Worm (Caenorhabditis elegans): Measurements from ENCODE around the gene F31B9.3.

F31B9.3 gene

DNA sequence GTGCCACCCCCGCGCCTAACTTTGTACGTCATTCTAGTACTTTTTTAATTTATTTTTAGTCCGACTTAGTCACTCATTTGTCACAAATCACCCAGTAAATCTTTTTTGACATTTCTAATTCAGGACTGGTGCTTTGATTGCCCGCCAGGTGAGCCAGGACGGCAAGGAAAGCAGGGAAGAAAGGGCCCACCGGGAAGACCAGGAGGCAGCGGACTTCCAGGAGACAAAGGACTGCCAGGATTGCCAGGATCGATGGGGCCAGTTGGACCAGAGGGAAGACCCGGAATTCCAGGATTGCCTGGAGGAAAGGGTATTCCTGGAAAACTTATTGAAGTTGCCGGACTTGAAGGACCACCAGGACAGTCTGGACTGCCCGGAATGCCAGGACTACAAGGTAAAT is 29.5 kb downstream of the F31B9.3 start:
- TF ChIP-seq nhr-71 (tag; optimal IDR thresholded peaks at IDR 0.05) (no peak), efl-1 (optimal IDR thresholded peaks at IDR 0.05) (no peak), efl-1 (GFP tag; optimal IDR thresholded peaks at IDR 0.05 in 1 of 2) (peak in 1 of 2 experiments; percentile 82)

DNA sequence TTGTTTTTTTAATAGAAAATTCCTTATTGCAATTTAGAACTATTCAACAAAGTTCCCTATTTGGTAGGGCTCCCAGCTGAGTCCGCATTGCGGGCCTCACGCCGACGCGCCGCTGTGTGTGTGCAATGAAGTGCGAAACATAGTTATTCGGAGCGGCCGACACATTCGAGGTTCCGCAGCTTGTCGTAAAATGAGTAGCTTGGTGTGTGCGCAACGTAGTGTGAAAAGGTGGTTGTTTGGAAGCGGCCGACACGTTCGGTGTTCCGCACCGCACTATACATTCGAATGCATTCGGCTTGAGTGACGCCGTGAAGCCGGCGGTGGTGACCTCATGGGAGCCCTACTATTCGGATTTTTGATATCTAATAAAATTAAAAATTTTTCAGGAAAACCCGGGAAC is 30.1 kb downstream of the F31B9.3 start:
- TF ChIP-seq snpc-4 (tag; optimal IDR thresholded peaks at IDR 0.05) (peak; percentile 39), aha-1 (tag; optimal IDR thresholded peaks at IDR 0.05) (no peak)

DNA sequence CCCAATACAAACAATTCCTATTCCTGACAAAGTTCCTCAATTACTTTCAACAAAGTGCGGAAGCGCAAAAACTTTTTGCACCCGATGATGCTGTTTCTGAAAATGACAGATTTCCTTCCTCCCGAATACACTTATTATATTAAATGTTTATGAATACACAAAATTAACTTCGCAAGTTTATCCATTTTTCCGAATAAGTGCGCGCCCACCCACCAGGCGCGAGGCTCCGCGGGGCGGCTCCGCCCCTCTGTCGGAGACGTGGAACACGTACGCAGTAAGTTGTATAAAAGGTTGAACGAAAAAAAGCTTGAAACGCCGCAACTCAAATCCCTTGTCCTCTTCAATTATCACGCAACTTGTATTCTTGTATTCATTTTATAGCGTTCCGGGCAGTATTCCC is 35.2 kb downstream of the F31B9.3 start, which contains the start of gene C09G1.5:
C09G1.5 (plus strand) TSS at position 301 of the 400 bp plus-strand sequence.
- TF ChIP-seq hlh-4 (tag; optimal IDR thresholded peaks at IDR 0.05): no peak
- no peak for TF ChIP-seq pag-3 (tag; optimal IDR thresholded peaks at IDR 0.05; ENCODE audit: borderline replicate concordance, insufficient read depth)
- TF ChIP-seq F16B12.6 (tag; optimal IDR thresholded peaks at IDR 0.05): no peak
- no peak for TF ChIP-seq mep-1 (tag; optimal IDR thresholded peaks at IDR 0.05)
- no peak for TF ChIP-seq nhr-84 (tag; optimal IDR thresholded peaks at IDR 0.05)
- no peak for TF ChIP-seq aly-2 (tag; optimal IDR thresholded peaks at IDR 0.05)
- TF ChIP-seq hlh-17 (GFP tag; optimal IDR thresholded peaks at IDR 0.05; ENCODE audit: borderline replicate concordance): no peak
- TF ChIP-seq ces-1 (GFP tag; optimal IDR thresholded peaks at IDR 0.05): no peak
- TF ChIP-seq unc-30 (tag; optimal IDR thresholded peaks at IDR 0.05): no peak
- TF ChIP-seq pax-3 (tag; optimal IDR thresholded peaks at IDR 0.05): no peak
- no peak for TF ChIP-seq fos-1 (tag; optimal IDR thresholded peaks at IDR 0.05)
- TF ChIP-seq egl-13 (tag; optimal IDR thresholded peaks at IDR 0.05): no peak
- TF ChIP-seq nhr-71 (tag; optimal IDR thresholded peaks at IDR 0.05): no peak
- TF ChIP-seq grh-1 (GFP tag; IDR thresholded peaks at IDR 0.05): no peak
- TF ChIP-seq unc-130 (tag; optimal IDR thresholded peaks at IDR 0.05): no peak
- TF ChIP-seq tbx-2 (tag; optimal IDR thresholded peaks at IDR 0.05): no peak
- TF ChIP-seq nhr-12 (tag; optimal IDR thresholded peaks at IDR 0.05): no peak
- no peak for TF ChIP-seq lin-39 (tag; optimal IDR thresholded peaks at IDR 0.05)
- TF ChIP-seq sup-37 (GFP tag; optimal IDR thresholded peaks at IDR 0.05): no peak

Data from whole organism, L1 larva.